Fruit fly (Drosophila melanogaster) S2 (cell line): ENCODE measurements around the gene Ppat-Dpck.

Experiments
- CG8478 ChIP-seq: fragments of >200 bp; optimal IDR thresholded peaks from 2 replicates; lab custom pipeline; 2018
- CTCF ChIP-seq, 2 experiments: fragments of >200 bp; optimal IDR thresholded peaks; 2 replicates each; lab custom pipeline; 2018

DNA sequence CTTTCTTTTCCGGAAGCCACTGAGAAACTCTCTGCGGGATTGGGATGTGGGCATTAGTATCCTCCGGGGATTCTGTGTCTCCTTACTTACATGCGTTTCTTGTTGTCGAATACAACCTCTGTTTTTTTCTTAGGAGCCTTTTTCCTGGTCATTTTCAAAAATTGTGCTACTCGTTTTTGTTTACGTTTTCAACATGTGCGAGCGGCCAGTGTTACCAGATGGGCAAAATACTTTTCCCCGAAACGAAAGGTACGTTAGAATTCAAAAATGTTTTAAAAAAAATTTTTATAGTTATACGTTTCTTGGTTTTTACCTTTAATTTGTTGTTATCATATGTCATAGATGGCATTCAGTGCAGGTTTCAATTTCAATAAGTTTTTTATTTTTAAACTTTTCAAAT lies 8.5 kb upstream of the Ppat-Dpck start, which contains the start of gene vito:
- TF ChIP-seq CTCF (optimal IDR thresholded peaks at IDR 0.05; lab: Kevin White, UChicago) (no peak), CG8478 (lab: Kevin White, UChicago) (no peak)
